Fruit fly (Drosophila melanogaster) whole organism, embryonic: Measurements from ENCODE around the gene Sptr.
A peak's percentile ranks its signal among the peaks of the same experiment; 100 is the strongest.

Experiments
- Ada2b ChIP-seq: fragments of 200-800 bp; sonication (Bioruptor generic); IDR thresholded peaks from 2 replicates; pipeline ENCODE4 v1.3.6; 2022; ENCODE audit warnings: missing biosample characterization, missing genetic modification characterization
- Antp ChIP-seq: fragments of 200-800 bp; sonication (Bioruptor generic); optimal IDR thresholded peaks from 3 replicates; lab custom pipeline; 2016; ENCODE audit warnings: missing biosample characterization, missing genetic modification characterization
- B-H1 ChIP-seq: fragments of 200-800 bp; sonication (Bioruptor generic); IDR thresholded peaks from 3 replicates; pipeline ENCODE4 v1.3.6; 2022; ENCODE audit warnings: missing biosample characterization, missing genetic modification characterization
- B-H2 ChIP-seq: fragments of 200-800 bp; sonication (Bioruptor generic); optimal IDR thresholded peaks from 2 replicates; lab custom pipeline; 2018; ENCODE audit warnings: missing biosample characterization, mild to moderate bottlenecking, missing genetic modification characterization
- CG10267 ChIP-seq: fragments of 200-800 bp; sonication (Bioruptor generic); optimal IDR thresholded peaks from 2 replicates; lab custom pipeline; 2018; ENCODE audit warnings: missing biosample characterization, mild to moderate bottlenecking, missing genetic modification characterization, moderate library complexity
- CG11456 ChIP-seq: fragments of 200-800 bp; sonication (Bioruptor generic); IDR thresholded peaks from 3 replicates; pipeline ENCODE4 v1.3.6; 2022; ENCODE audit warnings: missing biosample characterization, missing genetic modification characterization
- CG12071 ChIP-seq: fragments of 200-800 bp; sonication (Bioruptor generic); optimal IDR thresholded peaks from 3 replicates; lab custom pipeline; 2018; ENCODE audit warnings: missing biosample characterization, mild to moderate bottlenecking, missing genetic modification characterization
- CG12155 ChIP-seq: fragments of 200-800 bp; sonication (Bioruptor generic); optimal IDR thresholded peaks from 3 replicates; lab custom pipeline; 2016; ENCODE audit warnings: missing biosample characterization, missing genetic modification characterization
- CG12391 ChIP-seq: fragments of 200-800 bp; sonication (Bioruptor generic); optimal IDR thresholded peaks from 3 replicates; lab custom pipeline; 2018; ENCODE audit warnings: missing biosample characterization, mild to moderate bottlenecking, missing genetic modification characterization, moderate library complexity
- CG13296 ChIP-seq: fragments of 200-800 bp; sonication (Bioruptor generic); optimal IDR thresholded peaks from 3 replicates; lab custom pipeline; 2018; ENCODE audit warnings: missing biosample characterization, mild to moderate bottlenecking, missing genetic modification characterization
- CG14050 ChIP-seq: fragments of 200-800 bp; sonication (Bioruptor generic); IDR thresholded peaks from 3 replicates; pipeline ENCODE4 v1.3.6; 2022; ENCODE audit warnings: missing biosample characterization, missing genetic modification characterization
- CG15269 ChIP-seq: fragments of 200-800 bp; sonication (Bioruptor generic); optimal IDR thresholded peaks from 2 replicates; lab custom pipeline; 2018; ENCODE audit warnings: missing biosample characterization, mild to moderate bottlenecking, missing genetic modification characterization, moderate library complexity
- CG15479 ChIP-seq: fragments of 200-800 bp; sonication (Bioruptor generic); optimal IDR thresholded peaks from 3 replicates; lab custom pipeline; 2019; ENCODE audit warnings: missing biosample characterization, mild to moderate bottlenecking, missing genetic modification characterization, moderate library complexity
- CG16815 ChIP-seq: fragments of 200-800 bp; sonication (Bioruptor generic); optimal IDR thresholded peaks from 3 replicates; lab custom pipeline; 2017; ENCODE audit warnings: missing biosample characterization, mild to moderate bottlenecking, missing genetic modification characterization
- CG17361 ChIP-seq: fragments of 200-800 bp; sonication (Bioruptor generic); IDR thresholded peaks from 3 replicates; pipeline ENCODE4 v1.3.6; 2022; ENCODE audit warnings: missing biosample characterization, missing genetic modification characterization
- CG1832 ChIP-seq: fragments of 200-800 bp; sonication (Bioruptor generic); optimal IDR thresholded peaks from 2 replicates; lab custom pipeline; 2017; ENCODE audit warnings: missing biosample characterization, mild to moderate bottlenecking, missing genetic modification characterization, inconsistent platforms
- CG2116 ChIP-seq: fragments of 200-800 bp; sonication (Bioruptor generic); optimal IDR thresholded peaks from 3 replicates; lab custom pipeline; 2018; ENCODE audit warnings: missing biosample characterization, mild to moderate bottlenecking, missing genetic modification characterization
- CG2120 ChIP-seq: fragments of 200-800 bp; sonication (Bioruptor generic); optimal IDR thresholded peaks from 3 replicates; lab custom pipeline; 2016; ENCODE audit warnings: missing biosample characterization, missing genetic modification characterization
- CG6175 ChIP-seq: fragments of 200-800 bp; sonication (Bioruptor generic); IDR thresholded peaks from 3 replicates; pipeline ENCODE4 v1.3.6; 2022; ENCODE audit warnings: missing biosample characterization, missing genetic modification characterization
- CG8290 ChIP-seq, 3 experiments: fragments of 200-800 bp; sonication (Bioruptor generic); optimal IDR thresholded peaks; 2 replicates each; lab custom pipeline; 2016 to 2019; ENCODE audit warnings: missing biosample characterization in 3 of 3, missing genetic modification characterization in 3 of 3, mild to moderate bottlenecking in 2 of 3, moderate library complexity in 1 of 3
- CG9727 ChIP-seq: fragments of 200-800 bp; sonication (Bioruptor generic); optimal IDR thresholded peaks from 3 replicates; lab custom pipeline; 2017; ENCODE audit warnings: missing biosample characterization, mild to moderate bottlenecking, missing genetic modification characterization
- Chrac-16 ChIP-seq: fragments of 200-800 bp; sonication (Bioruptor generic); optimal IDR thresholded peaks from 3 replicates; lab custom pipeline; 2016; ENCODE audit warnings: missing biosample characterization, missing genetic modification characterization
- CkIIα-i1 ChIP-seq: fragments of 200-800 bp; sonication (Bioruptor generic); IDR thresholded peaks from 2 replicates; pipeline ENCODE4 v1.3.6; 2022; ENCODE audit warnings: missing biosample characterization, missing genetic modification characterization
- Dek ChIP-seq: fragments of 200-800 bp; sonication (Bioruptor generic); optimal IDR thresholded peaks from 3 replicates; lab custom pipeline; 2019; ENCODE audit warnings: missing biosample characterization, mild to moderate bottlenecking, missing genetic modification characterization, moderate library complexity
- Dll ChIP-seq: fragments of 200-800 bp; sonication (Bioruptor generic); IDR thresholded peaks from 4 replicates; pipeline ENCODE4 v1.3.6; 2022; ENCODE audit warnings: missing biosample characterization, missing genetic modification characterization; ENCODE audit not compliant: partially characterized antibody
- HLH4C ChIP-seq: fragments of 200-800 bp; sonication (Bioruptor generic); IDR thresholded peaks from 3 replicates; pipeline ENCODE4 v1.3.6; 2022; ENCODE audit warnings: missing biosample characterization, missing genetic modification characterization; ENCODE audit not compliant: partially characterized antibody
- Hr3 ChIP-seq: fragments of 200-800 bp; sonication (Bioruptor generic); optimal IDR thresholded peaks from 3 replicates; lab custom pipeline; 2016; ENCODE audit warnings: missing biosample characterization, missing genetic modification characterization
- Lim3 ChIP-seq: fragments of 200-800 bp; sonication (Bioruptor generic); IDR thresholded peaks from 2 replicates; pipeline ENCODE4 v1.3.6; 2022; ENCODE audit warnings: missing biosample characterization, missing genetic modification characterization
- Med ChIP-seq: fragments of 200-800 bp; sonication (Bioruptor generic); peaks from one replicate; lab custom pipeline; 2016; ENCODE audit warnings: missing biosample characterization, missing genetic modification characterization, mild to moderate bottlenecking, inconsistent platforms, moderate library complexity
- NfI ChIP-seq: fragments of 200-800 bp; sonication (Bioruptor generic); optimal IDR thresholded peaks from 3 replicates; lab custom pipeline; 2018; ENCODE audit warnings: missing biosample characterization, mild to moderate bottlenecking, missing genetic modification characterization, moderate library complexity
- PHDP ChIP-seq: fragments of 200-800 bp; sonication (Bioruptor generic); optimal IDR thresholded peaks from 3 replicates; lab custom pipeline; 2018; ENCODE audit warnings: missing biosample characterization, mild to moderate bottlenecking, missing genetic modification characterization, moderate library complexity
- Spps ChIP-seq: fragments of 200-800 bp; sonication (Bioruptor generic); optimal IDR thresholded peaks from 2 replicates; lab custom pipeline; 2018; ENCODE audit warnings: missing biosample characterization, mild to moderate bottlenecking, missing genetic modification characterization
- bcd ChIP-seq: fragments of 200-800 bp; sonication (Bioruptor generic); optimal IDR thresholded peaks from 2 replicates; lab custom pipeline; 2017; ENCODE audit warnings: missing biosample characterization, mild to moderate bottlenecking, missing genetic modification characterization
- croc ChIP-seq: fragments of 200-800 bp; sonication (Bioruptor generic); conservative IDR thresholded peaks from 3 replicates; pipeline ENCODE4 v1.3.6; 2022; ENCODE audit warnings: missing biosample characterization, missing genetic modification characterization
- danr ChIP-seq: fragments of 200-800 bp; sonication (Bioruptor generic); IDR thresholded peaks from 2 replicates; pipeline ENCODE4 v1.3.6; 2022; ENCODE audit warnings: missing biosample characterization, missing genetic modification characterization
- dmrt11E ChIP-seq: fragments of 200-800 bp; sonication (Bioruptor generic); optimal IDR thresholded peaks from 3 replicates; lab custom pipeline; 2018; ENCODE audit warnings: missing biosample characterization, mild to moderate bottlenecking, missing genetic modification characterization, moderate library complexity
- dmrt99B ChIP-seq: fragments of 200-800 bp; sonication (Bioruptor generic); optimal IDR thresholded peaks from 2 replicates; lab custom pipeline; 2018; ENCODE audit warnings: missing biosample characterization, mild to moderate bottlenecking, missing genetic modification characterization, moderate library complexity
- fd102C ChIP-seq: fragments of 200-800 bp; sonication (Bioruptor generic); optimal IDR thresholded peaks from 2 replicates; lab custom pipeline; 2018; ENCODE audit warnings: missing biosample characterization, mild to moderate bottlenecking, missing genetic modification characterization, moderate library complexity
- gsb ChIP-seq: fragments of 200-800 bp; sonication (Bioruptor generic); IDR thresholded peaks from 2 replicates; pipeline ENCODE4 v1.3.6; 2022; ENCODE audit warnings: missing biosample characterization, missing genetic modification characterization
- her ChIP-seq: fragments of 200-800 bp; sonication (Bioruptor generic); optimal IDR thresholded peaks from 2 replicates; lab custom pipeline; 2016; ENCODE audit warnings: missing biosample characterization, missing genetic modification characterization
- nerfin-2 ChIP-seq: fragments of 200-800 bp; sonication (Bioruptor generic); IDR thresholded peaks from 2 replicates; pipeline ENCODE4 v1.3.6; 2022; ENCODE audit warnings: missing biosample characterization, missing genetic modification characterization; ENCODE audit not compliant: partially characterized antibody
- otp ChIP-seq: fragments of 200-800 bp; sonication (Bioruptor generic); IDR thresholded peaks from 3 replicates; pipeline ENCODE4, ENCODE4 v1.3.6; 2022; ENCODE audit warnings: missing biosample characterization, missing genetic modification characterization
- pan ChIP-seq, 4 experiments: fragments of >200 bp in 3 of 4; fragments of 200-800 bp in 1 of 4; sonication (Bioruptor generic) in 1 of 4; optimal IDR thresholded peaks in 3 of 4; IDR thresholded peaks in 1 of 4; 2 replicates each; pipeline versions ENCODE4 v1.3.6 to Lab custom; 2017 to 2022; ENCODE audit warnings: missing biosample characterization in 2 of 4, missing genetic modification characterization in 2 of 4, mixed read lengths in 1 of 4
- pros ChIP-seq: fragments of 200-800 bp; sonication (Bioruptor generic); optimal IDR thresholded peaks from 3 replicates; lab custom pipeline; 2019; ENCODE audit warnings: missing biosample characterization, mild to moderate bottlenecking, missing genetic modification characterization, moderate library complexity
- sisA ChIP-seq: fragments of 200-800 bp; sonication (Bioruptor generic); IDR thresholded peaks from 2 replicates; pipeline ENCODE4 v1.3.6; 2022; ENCODE audit warnings: missing biosample characterization, missing genetic modification characterization
- slbo ChIP-seq: fragments of 200-800 bp; sonication (Bioruptor generic); IDR thresholded peaks from 2 replicates; pipeline ENCODE4 v1.3.6; 2022; ENCODE audit warnings: missing biosample characterization, missing genetic modification characterization
- unc-4 ChIP-seq: fragments of 200-800 bp; sonication (Bioruptor generic); IDR thresholded peaks from 2 replicates; pipeline ENCODE4 v1.3.6; 2022; ENCODE audit warnings: missing biosample characterization, missing genetic modification characterization; ENCODE audit not compliant: partially characterized antibody
- yki ChIP-seq: fragments of >200 bp; optimal IDR thresholded peaks from 3 replicates; lab custom pipeline; 2018
- zen ChIP-seq: fragments of 200-800 bp; sonication (Bioruptor generic); optimal IDR thresholded peaks from 3 replicates; lab custom pipeline; 2018; ENCODE audit warnings: missing biosample characterization, mild to moderate bottlenecking, missing genetic modification characterization, moderate library complexity

Sptr gene

dm6 chrX:8437285-8438110 lies 26.7 kb downstream of the Sptr start, which contains the start of gene Miga (continued):
- TF ChIP-seq sisA (GFP tag; lab: Robert Waterston, UW) (no peak), dmrt99B (tag; lab: Kevin White, UChicago) (no peak), CkIIα-i1 (GFP tag; lab: Robert Waterston, UW) (no peak), Ada2b (no peak), PHDP (tag; lab: Kevin White, UChicago) (no peak), HLH4C (GFP tag; lab: Robert Waterston, UW) (no peak), yki (lab: Kevin White, UChicago) (no peak), CG1832 (peak; percentile 30), CG16815 (no peak), CG12391 (tag; lab: Kevin White, UChicago) (no peak), Antp (GFP tag; lab: Kevin White, UChicago) (no peak), NfI (GFP tag; lab: Kevin White, UChicago) (no peak), gsb (GFP tag; lab: Robert Waterston, UW) (no peak), CG17361 (no peak), zen (tag; lab: Kevin White, UChicago) (peak; percentile 84), fd102C (GFP tag; lab: Kevin White, UChicago) (no peak), Hr3 (GFP tag; lab: Kevin White, UChicago) (no peak), CG8290 (GFP tag; optimal IDR thresholded peaks at IDR 0.05; lab: Kevin White, UChicago) (no peak), CG8290 (tag; optimal IDR thresholded peaks at IDR 0.05; lab: Kevin White, UChicago) (no peak), Dll (GFP tag; lab: Robert Waterston, UW) (no peak), CG15479 (GFP tag; lab: Kevin White, UChicago) (peak; percentile 90), croc (GFP tag; lab: Robert Waterston, UW) (no peak), otp (GFP tag; lab: Robert Waterston, UW) (0 out of 3 replicates have a peak, but pooled peaks have one; percentile 5), Lim3 (GFP tag; lab: Robert Waterston, UW) (no peak), B-H2 (GFP tag; lab: Kevin White, UChicago) (no peak), CG10267 (tag; lab: Kevin White, UChicago) (no peak), pan (optimal IDR thresholded peaks at IDR 0.05; lab: Kevin White, UChicago) (no peak), pan (GFP tag; optimal IDR thresholded peaks at IDR 0.05 in 1 of 2, IDR thresholded peaks at IDR 0.05 in 1 of 2) (no peak), CG11456 (GFP tag; lab: Robert Waterston, UW) (no peak), CG2116 (GFP tag; lab: Kevin White, UChicago) (no peak), dmrt11E (tag; lab: Kevin White, UChicago) (no peak), Spps (no peak), CG12071 (GFP tag; lab: Kevin White, UChicago) (no peak), nerfin-2 (GFP tag; lab: Robert Waterston, UW) (no peak), CG14050 (GFP tag; lab: Robert Waterston, UW) (no peak), pros (GFP tag; lab: Kevin White, UChicago) (peak; percentile 72), Med (GFP tag; lab: Kevin White, UChicago) (peak; percentile 58), unc-4 (GFP tag; lab: Robert Waterston, UW) (no peak), B-H1 (no peak), slbo (GFP tag; lab: Robert Waterston, UW) (no peak), bcd (GFP tag; lab: Kevin White, UChicago) (no peak), CG15269 (tag; lab: Kevin White, UChicago) (peak; percentile 22), CG2120 (no peak), Chrac-16 (GFP tag; lab: Kevin White, UChicago) (no peak), danr (no peak), CG6175 (GFP tag; lab: Robert Waterston, UW) (no peak), CG9727 (GFP tag; lab: Kevin White, UChicago) (no peak), CG13296 (no peak), her (no peak), Dek (tag; lab: Kevin White, UChicago) (no peak), CG12155 (GFP tag; lab: Kevin White, UChicago) (no peak)
